Fruit fly (Drosophila melanogaster) whole organism, embryonic: ENCODE results near the gene CG6602.
A peak's percentile ranks its signal among the peaks of the same experiment; 100 is the strongest.

ENCODE experiments used
- ATbp ChIP-seq: fragments of 200-800 bp; sonication (Bioruptor generic); optimal IDR thresholded peaks from 2 replicates; lab custom pipeline; 2017; ENCODE audit warnings: missing biosample characterization, mild to moderate bottlenecking, missing genetic modification characterization, missing genetic modification reagents
- C15 ChIP-seq: fragments of 200-800 bp; sonication (Bioruptor generic); IDR thresholded peaks from 3 replicates; pipeline ENCODE4 v1.3.6; 2022; ENCODE audit warnings: missing biosample characterization, missing genetic modification characterization
- CG10543 ChIP-seq: fragments of 200-800 bp; sonication (Bioruptor generic); optimal IDR thresholded peaks from 3 replicates; lab custom pipeline; 2017; ENCODE audit warnings: missing biosample characterization, mild to moderate bottlenecking, missing genetic modification characterization, moderate library complexity
- CG1233 ChIP-seq: fragments of 200-800 bp; sonication (Bioruptor generic); optimal IDR thresholded peaks from 4 replicates; lab custom pipeline; 2018; ENCODE audit warnings: missing biosample characterization, mild to moderate bottlenecking, missing genetic modification characterization
- CG12769 ChIP-seq: fragments of 200-800 bp; sonication (Bioruptor generic); optimal IDR thresholded peaks from 2 replicates; lab custom pipeline; 2019; ENCODE audit warnings: missing biosample characterization, mild to moderate bottlenecking, missing genetic modification characterization, moderate library complexity
- CG13123 ChIP-seq: fragments of 200-800 bp; sonication (Bioruptor generic); optimal IDR thresholded peaks from 2 replicates; lab custom pipeline; 2016; ENCODE audit warnings: missing biosample characterization, missing genetic modification characterization
- CG1602 ChIP-seq: fragments of 200-800 bp; sonication (Bioruptor generic); optimal IDR thresholded peaks from 3 replicates; lab custom pipeline; 2016; ENCODE audit warnings: missing biosample characterization, missing genetic modification characterization
- CG16813 ChIP-seq: fragments of 200-800 bp; sonication (Bioruptor generic); IDR thresholded peaks from 3 replicates; pipeline ENCODE4 v1.3.6; 2022; ENCODE audit warnings: missing biosample characterization, missing genetic modification characterization; ENCODE audit not compliant: partially characterized antibody
- CG17328 ChIP-seq: fragments of 200-800 bp; sonication (Bioruptor generic); IDR thresholded peaks from 2 replicates; pipeline ENCODE4 v1.3.6; 2022; ENCODE audit warnings: missing biosample characterization, missing genetic modification characterization
- CG17359 ChIP-seq: fragments of 200-800 bp; sonication (Bioruptor generic); optimal IDR thresholded peaks from 3 replicates; lab custom pipeline; 2018; ENCODE audit warnings: missing biosample characterization, mild to moderate bottlenecking, missing genetic modification characterization, moderate library complexity
- CG31441 ChIP-seq: fragments of 200-800 bp; sonication (Bioruptor generic); IDR thresholded peaks from 2 replicates; pipeline ENCODE4 v1.3.6; 2022; ENCODE audit warnings: missing biosample characterization, missing genetic modification characterization
- CG34422 ChIP-seq: fragments of 200-800 bp; sonication (Bioruptor generic); IDR thresholded peaks from 3 replicates; pipeline ENCODE4 v1.3.6; 2022; ENCODE audit warnings: missing biosample characterization, missing genetic modification characterization
- CG3847 ChIP-seq: fragments of 200-800 bp; sonication (Bioruptor generic); IDR thresholded peaks from 2 replicates; pipeline ENCODE4 v1.3.6; 2022; ENCODE audit warnings: missing biosample characterization, missing genetic modification characterization
- CG6272 ChIP-seq: fragments of 200-800 bp; sonication (Bioruptor generic); IDR thresholded peaks from 2 replicates; pipeline ENCODE4 v1.3.6; 2022; ENCODE audit warnings: missing biosample characterization, missing genetic modification characterization
- CG6791 ChIP-seq: fragments of 200-800 bp; sonication (Bioruptor generic); IDR thresholded peaks from 3 replicates; pipeline ENCODE4 v1.3.6; 2022; ENCODE audit warnings: missing biosample characterization, missing genetic modification characterization; ENCODE audit not compliant: partially characterized antibody
- CG7556 ChIP-seq: fragments of 200-800 bp; sonication (Bioruptor generic); optimal IDR thresholded peaks from 2 replicates; lab custom pipeline; 2017; ENCODE audit warnings: missing biosample characterization, mild to moderate bottlenecking, missing genetic modification characterization
- CG8388 ChIP-seq: fragments of 200-800 bp; sonication (Bioruptor generic); optimal IDR thresholded peaks from 2 replicates; lab custom pipeline; 2019; ENCODE audit warnings: missing biosample characterization, mild to moderate bottlenecking, missing genetic modification characterization, moderate library complexity
- CG8478 ChIP-seq: fragments of >200 bp; optimal IDR thresholded peaks from 2 replicates; lab custom pipeline; 2018
- CrebB ChIP-seq: fragments of 200-800 bp; sonication (Bioruptor generic); optimal IDR thresholded peaks from 3 replicates; lab custom pipeline; 2018; ENCODE audit warnings: missing biosample characterization, mild to moderate bottlenecking, missing genetic modification characterization
- Dll ChIP-seq: fragments of 200-800 bp; sonication (Bioruptor generic); IDR thresholded peaks from 4 replicates; pipeline ENCODE4 v1.3.6; 2022; ENCODE audit warnings: missing biosample characterization, missing genetic modification characterization; ENCODE audit not compliant: partially characterized antibody
- Eip74EF ChIP-seq, 2 experiments: fragments of 200-800 bp in 1 of 2; fragments of >200 bp in 1 of 2; sonication (Bioruptor generic) in 1 of 2; optimal IDR thresholded peaks; 2 replicates each; lab custom pipeline; 2017 to 2019; ENCODE audit warnings: missing biosample characterization in 2 of 2, missing genetic modification characterization in 2 of 2, mild to moderate bottlenecking in 1 of 2, moderate library complexity in 1 of 2
- Ets65A ChIP-seq: fragments of 200-800 bp; sonication (Bioruptor generic); peaks from one replicate; lab custom pipeline; 2016; ENCODE audit warnings: missing biosample characterization, missing genetic modification characterization
- GATAe ChIP-seq: fragments of 200-800 bp; sonication (Bioruptor generic); conservative IDR thresholded peaks from 2 replicates; pipeline ENCODE4 v1.3.6; 2022; ENCODE audit warnings: missing biosample characterization, missing genetic modification characterization
- HmgD ChIP-seq: fragments of 200-800 bp; sonication (Bioruptor generic); optimal IDR thresholded peaks from 3 replicates; lab custom pipeline; 2016; ENCODE audit warnings: missing biosample characterization, missing genetic modification characterization
- Mad ChIP-seq: fragments of 200-800 bp; sonication (Bioruptor generic); optimal IDR thresholded peaks from 2 replicates; lab custom pipeline; 2016; ENCODE audit warnings: missing biosample characterization, missing genetic modification characterization
- Mrtf ChIP-seq: fragments of 200-800 bp; sonication (Bioruptor generic); IDR thresholded peaks from 3 replicates; pipeline ENCODE4 v1.3.6; 2022; ENCODE audit warnings: missing biosample characterization, missing genetic modification characterization
- Neu2 ChIP-seq: fragments of 200-800 bp; sonication (Bioruptor generic); optimal IDR thresholded peaks from 3 replicates; lab custom pipeline; 2016; ENCODE audit warnings: missing biosample characterization, missing genetic modification characterization, borderline replicate concordance
- Rfx ChIP-seq: fragments of 200-800 bp; sonication (Bioruptor generic); IDR thresholded peaks from 2 replicates; pipeline ENCODE4 v1.3.6; 2022; ENCODE audit warnings: missing biosample characterization, missing genetic modification characterization
- YL-1 ChIP-seq: fragments of 200-800 bp; sonication (Bioruptor generic); optimal IDR thresholded peaks from 3 replicates; lab custom pipeline; 2017; ENCODE audit warnings: missing biosample characterization, mild to moderate bottlenecking, missing genetic modification characterization
- ase ChIP-seq: fragments of 200-800 bp; sonication (Bioruptor generic); IDR thresholded peaks from 3 replicates; pipeline ENCODE4 v1.3.6; 2022; ENCODE audit warnings: missing biosample characterization, missing genetic modification characterization
- chif ChIP-seq, 2 experiments: fragments of 200-800 bp; sonication (Bioruptor generic); optimal IDR thresholded peaks; 3 replicates each; lab custom pipeline; 2016; ENCODE audit warnings: missing biosample characterization in 2 of 2, missing genetic modification characterization in 2 of 2
- danr ChIP-seq: fragments of 200-800 bp; sonication (Bioruptor generic); IDR thresholded peaks from 2 replicates; pipeline ENCODE4 v1.3.6; 2022; ENCODE audit warnings: missing biosample characterization, missing genetic modification characterization
- ems ChIP-seq: fragments of 200-800 bp; sonication (Bioruptor generic); optimal IDR thresholded peaks from 3 replicates; lab custom pipeline; 2016; ENCODE audit warnings: missing biosample characterization, missing genetic modification characterization
- esg ChIP-seq: fragments of 200-800 bp; sonication (Bioruptor generic); conservative IDR thresholded peaks from 2 replicates; pipeline ENCODE4 v1.3.6; 2022; ENCODE audit warnings: missing biosample characterization, missing genetic modification characterization
- eve ChIP-seq, 2 experiments: fragments of >200 bp; optimal IDR thresholded peaks; 2 replicates each; lab custom pipeline; 2017; ENCODE audit warnings: missing biosample characterization in 2 of 2, missing genetic modification characterization in 2 of 2
- eyg ChIP-seq: fragments of 200-800 bp; sonication (Bioruptor generic); optimal IDR thresholded peaks from 3 replicates; lab custom pipeline; 2016; ENCODE audit warnings: missing biosample characterization, missing genetic modification characterization
- fru ChIP-seq: fragments of >200 bp; optimal IDR thresholded peaks from 2 replicates; lab custom pipeline; 2017
- ftz-f1 ChIP-seq: fragments of 200-800 bp; sonication (Bioruptor generic); optimal IDR thresholded peaks from 2 replicates; lab custom pipeline; 2016; ENCODE audit warnings: missing biosample characterization, missing genetic modification characterization
- gem ChIP-seq: fragments of 200-800 bp; sonication (Bioruptor generic); optimal IDR thresholded peaks from 2 replicates; lab custom pipeline; 2019; ENCODE audit warnings: missing biosample characterization, mild to moderate bottlenecking, missing genetic modification characterization, moderate library complexity
- hth ChIP-seq: fragments of >200 bp; optimal IDR thresholded peaks from 2 replicates; lab custom pipeline; 2017; ENCODE audit warnings: inconsistent platforms
- jumu ChIP-seq: fragments of 200-800 bp; sonication (Bioruptor generic); optimal IDR thresholded peaks from 3 replicates; lab custom pipeline; 2016; ENCODE audit warnings: missing biosample characterization, missing genetic modification characterization
- knrl ChIP-seq: fragments of 200-800 bp; sonication (Bioruptor generic); IDR thresholded peaks from 3 replicates; pipeline ENCODE4 v1.3.6; 2022; ENCODE audit warnings: missing biosample characterization, missing genetic modification characterization; ENCODE audit not compliant: partially characterized antibody
- nerfin-2 ChIP-seq: fragments of 200-800 bp; sonication (Bioruptor generic); IDR thresholded peaks from 2 replicates; pipeline ENCODE4 v1.3.6; 2022; ENCODE audit warnings: missing biosample characterization, missing genetic modification characterization; ENCODE audit not compliant: partially characterized antibody
- sna ChIP-seq: fragments of 200-800 bp; sonication (Bioruptor generic); IDR thresholded peaks from 2 replicates; pipeline ENCODE4 v1.3.6; 2022; ENCODE audit warnings: missing biosample characterization, missing genetic modification characterization; ENCODE audit not compliant: partially characterized antibody
- tin ChIP-seq: fragments of 200-800 bp; sonication (Bioruptor generic); optimal IDR thresholded peaks from 3 replicates; lab custom pipeline; 2016; ENCODE audit warnings: missing biosample characterization, missing genetic modification characterization
- vnd ChIP-seq: fragments of 200-800 bp; sonication (Bioruptor generic); IDR thresholded peaks from 3 replicates; pipeline ENCODE4 v1.3.6; 2022; ENCODE audit warnings: missing biosample characterization, missing genetic modification characterization; ENCODE audit not compliant: partially characterized antibody
- wdn ChIP-seq: fragments of 200-800 bp; sonication (Bioruptor generic); IDR thresholded peaks from 2 replicates; pipeline ENCODE4 v1.3.6; 2022; ENCODE audit warnings: missing biosample characterization, missing genetic modification characterization
- wor ChIP-seq: fragments of 200-800 bp; sonication (Bioruptor generic); IDR thresholded peaks from 2 replicates; pipeline ENCODE4 v1.3.6; 2022; ENCODE audit warnings: missing biosample characterization, missing genetic modification characterization
- zfh1 ChIP-seq: fragments of 200-800 bp; sonication (Bioruptor generic); IDR thresholded peaks from 3 replicates; pipeline ENCODE4 v1.3.6; 2022; ENCODE audit warnings: missing biosample characterization, missing genetic modification characterization

The CG6602 gene

DNA sequence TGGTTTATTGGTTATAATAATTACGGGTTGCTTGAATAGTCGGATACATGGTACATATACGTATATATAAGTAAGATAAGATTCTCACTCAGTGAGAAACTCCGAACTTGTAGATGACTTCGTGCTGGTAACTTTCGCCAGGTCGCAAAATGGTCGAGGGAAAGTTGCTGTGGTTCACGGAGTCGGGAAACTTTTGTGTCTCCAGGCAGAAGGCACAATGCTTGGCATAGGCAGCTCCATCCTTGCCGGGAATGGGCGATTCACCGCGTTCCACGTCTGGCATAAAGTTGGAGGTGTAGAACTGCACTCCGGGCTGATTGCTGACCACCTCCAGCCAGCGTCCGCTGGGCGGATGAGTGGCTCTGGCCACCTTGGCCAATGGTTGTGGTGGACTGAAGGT is 21.3 kb downstream of the CG6602 start, which contains the start of gene CG10469:
Gene CG10469, minus strand, starts transcription at position 101 of the 400 bp plus-strand sequence.
- TF ChIP-seq nerfin-2 (GFP tag; lab: Robert Waterston, UW) (no peak), CG16813 (GFP tag; lab: Robert Waterston, UW) (0 out of 3 replicates have a peak, but pooled peaks have one; percentile 16)

DNA sequence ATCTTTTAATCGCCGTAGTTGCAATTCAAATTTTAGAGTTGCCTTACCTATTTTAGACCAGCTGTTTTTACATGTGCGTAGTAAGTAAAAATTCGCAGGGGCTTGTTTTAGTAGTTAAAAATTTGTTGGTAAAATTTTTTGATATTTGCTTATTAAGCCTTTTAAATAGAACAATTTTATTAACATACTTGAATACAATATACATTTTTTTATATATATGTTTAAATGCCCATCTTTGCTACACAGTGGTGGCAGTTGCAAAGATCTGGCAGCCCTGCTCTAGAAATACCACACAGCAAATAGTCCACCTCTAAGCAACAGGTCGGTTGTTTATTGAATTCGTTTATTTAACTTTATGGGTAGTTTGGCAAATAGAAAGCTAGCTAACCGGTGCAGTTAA is 22.8 kb downstream of the CG6602 start, which contains the start of the genes CG10467 and loj:
Gene CG10467, minus strand, starts transcription at position 51 of the 400 bp plus-strand sequence.
Gene loj, plus strand, starts transcription at position 291 of the 400 bp plus-strand sequence.
- TF ChIP-seq knrl (peak; percentile 86), tin (GFP tag; lab: Kevin White, UChicago) (peak; percentile 97), C15 (GFP tag; lab: Robert Waterston, UW) (peak; percentile 87), CG17359 (peak; percentile 96), ase (peak; percentile 96), ftz-f1 (no peak), gem (tag; lab: Kevin White, UChicago) (peak; percentile 98), jumu (GFP tag; lab: Kevin White, UChicago) (peak; percentile 66), Mrtf (GFP tag; lab: Robert Waterston, UW) (peak; percentile 96), hth (lab: Kevin White, UChicago) (no peak), sna (GFP tag; lab: Robert Waterston, UW) (peak; percentile 84), zfh1 (GFP tag; lab: Robert Waterston, UW) (peak; percentile 97), vnd (GFP tag; lab: Robert Waterston, UW) (peak; percentile 65), ems (GFP tag; lab: Kevin White, UChicago) (peak; percentile 88), CG31441 (GFP tag; lab: Robert Waterston, UW) (peak; percentile 96), wor (GFP tag; lab: Robert Waterston, UW) (peak; percentile 95), Neu2 (GFP tag; lab: Kevin White, UChicago) (no peak), CG6791 (GFP tag; lab: Robert Waterston, UW) (peak; percentile 55; the same call in 1 of the 3 replicates), CG8478 (no peak), Mad (GFP tag; lab: Kevin White, UChicago) (peak; percentile 91), HmgD (GFP tag; lab: Kevin White, UChicago) (peak; percentile 49), chif (GFP tag; optimal IDR thresholded peaks at IDR 0.05; lab: Kevin White, UChicago) (peak; percentile 78 to 88), CG1233 (GFP tag; lab: Kevin White, UChicago) (peak; percentile 93), CG1602 (GFP tag; lab: Kevin White, UChicago) (peak; percentile 98), CG13123 (GFP tag; lab: Kevin White, UChicago) (peak; percentile 92), fru (lab: Kevin White, UChicago) (no peak), esg (GFP tag; lab: Robert Waterston, UW) (peak; percentile 98), eyg (no peak), CG6272 (GFP tag; lab: Robert Waterston, UW) (peak; percentile 98), GATAe (GFP tag; lab: Robert Waterston, UW) (peak; percentile 92), CG34422 (GFP tag; lab: Robert Waterston, UW) (peak; percentile 98), CrebB (tag; lab: Kevin White, UChicago) (peak; percentile 78), Dll (GFP tag; lab: Robert Waterston, UW) (peak; percentile 84), eve (GFP tag; optimal IDR thresholded peaks at IDR 0.05; lab: Kevin White, UChicago) (no peak), YL-1 (peak; percentile 92), CG10543 (GFP tag; lab: Kevin White, UChicago) (peak; percentile 91), CG3847 (GFP tag; lab: Robert Waterston, UW) (peak; percentile 98), ATbp (GFP tag; lab: Kevin White, UChicago) (peak; percentile 85), Rfx (GFP tag; lab: Robert Waterston, UW) (peak; percentile 99), wdn (GFP tag; lab: Robert Waterston, UW) (peak; percentile 93), CG7556 (GFP tag; lab: Kevin White, UChicago) (peak; percentile 90), Ets65A (peak; percentile 100), CG12769 (tag; lab: Kevin White, UChicago) (no peak), Eip74EF (GFP tag; optimal IDR thresholded peaks at IDR 0.05; lab: Kevin White, UChicago) (peak in 1 of 2 experiments; percentile 78), CG17328 (GFP tag; lab: Robert Waterston, UW) (peak; percentile 96), danr (GFP tag; lab: Robert Waterston, UW) (peak; percentile 93), CG8388 (GFP tag; lab: Kevin White, UChicago) (peak; percentile 89)
